Worm (Caenorhabditis elegans) whole organism, early embryonic: ENCODE data around the gene gtl-1.

ENCODE experiments used
- B0310.2 ChIP-seq: sonication (generic microtip); optimal IDR thresholded peaks from 2 replicates; lab custom pipeline; 2016; ENCODE audit warnings: mild to moderate bottlenecking, missing genetic modification characterization, missing compliant biosample characterization
- F13C5.2 ChIP-seq: sonication (generic microtip); optimal IDR thresholded peaks from 2 replicates; lab custom pipeline; 2017; ENCODE audit warnings: mild to moderate bottlenecking, missing genetic modification characterization, inconsistent platforms, missing compliant biosample characterization
- aly-1 ChIP-seq: sonication (generic microtip); optimal IDR thresholded peaks from 2 replicates; lab custom pipeline; 2016; ENCODE audit warnings: missing genetic modification characterization, missing compliant biosample characterization
- ama-1 ChIP-seq: fragments of 150-350 bp; optimal IDR thresholded peaks from 2 replicates; lab custom pipeline; 2014
- ceh-36 ChIP-seq: sonication (generic microtip); optimal IDR thresholded peaks from 2 replicates; lab custom pipeline; 2016; ENCODE audit warnings: missing genetic modification characterization, inconsistent platforms, missing compliant biosample characterization
- ets-7 ChIP-seq: sonication (generic microtip); optimal IDR thresholded peaks from 2 replicates; lab custom pipeline; 2016; ENCODE audit warnings: missing genotype, missing genetic modification characterization, missing compliant biosample characterization
- flt-1 ChIP-seq: fragments of 200-800 bp; sonication (Bioruptor generic); IDR thresholded peaks from 2 replicates; pipeline ENCODE4 v1.3.6; 2022; ENCODE audit warnings: missing genetic modification characterization, missing compliant biosample characterization
- hmbx-1 ChIP-seq: sonication (generic microtip); optimal IDR thresholded peaks from 2 replicates; lab custom pipeline; 2016; ENCODE audit warnings: mild to moderate bottlenecking, missing genetic modification characterization, missing compliant biosample characterization
- hnd-1 ChIP-seq: sonication (generic microtip); optimal IDR thresholded peaks from 2 replicates; lab custom pipeline; 2016; ENCODE audit warnings: missing genetic modification characterization, missing compliant biosample characterization
- pes-1 ChIP-seq: fragments of 200-800 bp; sonication (Bioruptor generic); IDR thresholded peaks from 2 replicates; pipeline ENCODE4 v1.3.6; 2022; ENCODE audit warnings: missing genetic modification reagents, missing genetic modification characterization, missing compliant biosample characterization
- sea-1 ChIP-seq: fragments of 200-800 bp; sonication (Bioruptor generic); conservative IDR thresholded peaks from 2 replicates; pipeline ENCODE4 v1.3.6; 2022; ENCODE audit warnings: missing genetic modification characterization, missing compliant biosample characterization
- tbx-11 ChIP-seq: fragments of 200-800 bp; sonication (Bioruptor generic); IDR thresholded peaks from 2 replicates; pipeline ENCODE4 v1.3.6; 2022; ENCODE audit warnings: missing genetic modification characterization, missing compliant biosample characterization

DNA sequence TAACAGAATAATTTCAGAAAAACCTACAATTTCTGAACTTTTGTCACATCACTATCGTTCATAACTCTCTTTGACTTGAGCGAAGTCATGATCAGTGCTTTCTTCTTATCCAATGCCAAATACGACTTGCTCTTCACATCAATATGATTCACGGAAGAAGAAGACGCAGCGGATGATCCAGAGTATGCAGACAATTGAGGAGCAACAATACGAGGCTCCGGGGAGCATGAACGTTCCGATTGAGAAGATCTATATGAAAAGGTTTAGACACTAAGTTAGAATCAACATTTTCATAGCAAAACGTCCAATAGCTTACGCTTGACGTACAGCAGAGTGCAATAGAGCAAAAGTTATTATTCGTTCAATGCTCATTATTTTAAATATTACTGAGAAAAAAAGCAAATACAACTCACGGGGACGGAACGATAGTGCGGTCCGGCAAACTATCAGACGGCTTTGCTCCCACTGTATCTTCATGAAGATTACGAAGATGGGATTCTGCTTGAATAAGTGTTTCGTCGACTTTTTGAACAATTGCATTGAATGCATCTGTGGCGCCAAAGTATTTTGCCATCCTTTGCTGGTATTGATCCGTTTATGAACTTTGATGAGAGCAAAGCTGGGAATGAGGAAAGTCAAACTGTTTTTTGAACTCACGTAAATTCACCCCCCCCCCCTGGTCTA is 1.4 kb upstream of the gtl-1 start, which contains the start of gene C05C12.5:
- TF ChIP-seq flt-1 (GFP tag; lab: Robert Waterston, UW) = no peak
- no peak for TF ChIP-seq aly-1
- no peak for TF ChIP-seq B0310.2 (tag; lab: Kevin White, UChicago)
- TF ChIP-seq ets-7 = no peak
- TF ChIP-seq ama-1 (lab: Kevin White, UChicago) = no peak
- no peak for TF ChIP-seq pes-1 (GFP tag; lab: Robert Waterston, UW)
- TF ChIP-seq ceh-36 (tag; lab: Kevin White, UChicago) = no peak
- no peak for TF ChIP-seq F13C5.2
- TF ChIP-seq hnd-1 (tag; lab: Kevin White, UChicago) = no peak
- no peak for TF ChIP-seq hmbx-1
- no peak for TF ChIP-seq tbx-11 (GFP tag; lab: Robert Waterston, UW)
- no peak for TF ChIP-seq sea-1
